Worm (Caenorhabditis elegans): Measurements from ENCODE around the gene H03G16.1.

The H03G16.1 gene

DNA sequence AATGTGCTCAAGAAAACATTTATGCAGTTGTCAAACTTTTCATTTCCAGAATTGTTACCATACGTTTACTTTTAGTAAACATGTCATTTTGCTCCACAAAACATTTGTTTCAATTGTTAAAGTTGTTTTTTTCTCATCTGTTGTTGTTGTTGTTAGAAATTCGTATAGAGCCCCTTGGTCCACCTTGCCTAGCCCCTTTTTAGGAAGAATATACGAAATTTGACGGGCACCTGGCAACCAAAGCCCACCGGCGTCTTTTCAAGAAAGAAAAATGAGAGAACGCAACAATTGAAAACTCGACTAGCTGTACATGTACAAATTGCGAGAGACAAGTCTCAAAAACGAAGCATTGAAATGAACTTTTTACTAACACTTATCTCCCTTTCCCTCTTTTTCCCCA is 30.7 kb downstream of the H03G16.1 start, which contains the start of gene F09B12.5:
TSS of gene F09B12.5 (plus strand) at position 301 of the 400 bp plus-strand sequence.
- TF ChIP-seq mxl-2 (GFP tag; conservative IDR thresholded peaks at IDR 0.05) (no peak), ceh-20 (GFP tag; IDR thresholded peaks at IDR 0.05) (no peak)

DNA sequence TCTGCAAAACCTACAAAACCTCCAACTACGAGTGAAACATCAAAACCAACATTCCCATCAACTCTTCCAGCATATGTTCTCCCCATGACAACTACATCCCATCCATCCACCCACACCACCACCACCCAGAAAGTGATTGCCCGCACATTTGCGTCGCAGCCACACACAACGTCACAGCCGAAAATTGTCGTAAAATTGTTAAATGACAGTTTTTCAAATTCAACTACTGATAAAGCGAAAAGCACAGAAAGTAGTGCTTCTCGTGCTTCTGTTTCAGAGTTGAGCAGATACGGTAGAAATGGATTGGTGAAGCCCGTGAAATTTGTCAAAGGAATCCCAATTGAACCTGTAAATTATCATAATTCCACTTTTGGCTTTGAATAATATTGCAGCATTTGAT is 34.1 kb downstream of the H03G16.1 start:
- no peak for TF ChIP-seq nhr-28 (tag; optimal IDR thresholded peaks at IDR 0.05)
- no peak for TF ChIP-seq lin-15B (tag; optimal IDR thresholded peaks at IDR 0.05)
- peak; percentile 19 for TF ChIP-seq pqm-1 (tag; optimal IDR thresholded peaks at IDR 0.05)
- TF ChIP-seq dmd-6 (GFP tag; IDR thresholded peaks at IDR 0.05): peak; percentile 38
- TF ChIP-seq nhr-237 (tag; optimal IDR thresholded peaks at IDR 0.05): no peak
- no peak for TF ChIP-seq lin-29 (GFP tag; IDR thresholded peaks at IDR 0.05)
- no peak for TF ChIP-seq dpl-1 (GFP tag; optimal IDR thresholded peaks at IDR 0.05)
- no peak for TF ChIP-seq spr-3 (GFP tag; optimal IDR thresholded peaks at IDR 0.05)
- TF ChIP-seq spr-1 (tag; optimal IDR thresholded peaks at IDR 0.05): no peak
- TF ChIP-seq F26F4.8 (GFP tag; conservative IDR thresholded peaks at IDR 0.05): no peak
- TF ChIP-seq daf-8 (GFP tag; IDR thresholded peaks at IDR 0.05): no peak
- no peak for TF ChIP-seq duxl-1 (tag; optimal IDR thresholded peaks at IDR 0.05; ENCODE audit: poor library complexity)
- TF ChIP-seq set-16 (GFP tag; IDR thresholded peaks at IDR 0.05): no peak
- TF ChIP-seq zip-2 (tag; optimal IDR thresholded peaks at IDR 0.05): no peak
- no peak for TF ChIP-seq mxl-2 (GFP tag; conservative IDR thresholded peaks at IDR 0.05)
- no peak for TF ChIP-seq hlh-30 (tag; optimal IDR thresholded peaks at IDR 0.05; ENCODE audit: insufficient read depth)
- no peak for TF ChIP-seq vab-7 (GFP tag; IDR thresholded peaks at IDR 0.05)
- no peak for TF ChIP-seq tag-97 (GFP tag; IDR thresholded peaks at IDR 0.05)
- no peak for TF ChIP-seq nhr-111 (GFP tag; optimal IDR thresholded peaks at IDR 0.05)
- no peak for TF ChIP-seq nhr-25 (tag; optimal IDR thresholded peaks at IDR 0.05; ENCODE audit: borderline replicate concordance, insufficient read depth)
- no peak for TF ChIP-seq aly-2 (tag; optimal IDR thresholded peaks at IDR 0.05)
- TF ChIP-seq nhr-102 (tag; optimal IDR thresholded peaks at IDR 0.05): no peak
- TF ChIP-seq sdz-12 (GFP tag; optimal IDR thresholded peaks at IDR 0.05): no peak
- TF ChIP-seq tra-1 (GFP tag; IDR thresholded peaks at IDR 0.05): no peak
- TF ChIP-seq rbr-2 (tag; optimal IDR thresholded peaks at IDR 0.05): no peak
- no peak for TF ChIP-seq egl-27 (tag; optimal IDR thresholded peaks at IDR 0.05)
- TF ChIP-seq ama-1 (optimal IDR thresholded peaks at IDR 0.05): no peak
- no peak for TF ChIP-seq T26A8.4 (GFP tag; IDR thresholded peaks at IDR 0.05)
- no peak for TF ChIP-seq Y48G9A.11 (GFP tag; IDR thresholded peaks at IDR 0.05)
- peak in 1 of 2 experiments; percentile 30 for TF ChIP-seq unc-62 (GFP tag; optimal IDR thresholded peaks at IDR 0.05 in 1 of 2)
- TF ChIP-seq unc-62 (tag; optimal IDR thresholded peaks at IDR 0.05): no peak
- TF ChIP-seq hlh-11 (tag; optimal IDR thresholded peaks at IDR 0.05): peak; percentile 39
- no peak for TF ChIP-seq nhr-77 (tag; optimal IDR thresholded peaks at IDR 0.05)
- TF ChIP-seq daf-12 (tag; optimal IDR thresholded peaks at IDR 0.05): no peak
- no peak for TF ChIP-seq lir-3 (tag; optimal IDR thresholded peaks at IDR 0.05)
- no peak for TF ChIP-seq ceh-32 (tag; optimal IDR thresholded peaks at IDR 0.05; ENCODE audit: poor library complexity)
- no peak for TF ChIP-seq hmg-1.1 (GFP tag; IDR thresholded peaks at IDR 0.05)
- TF ChIP-seq daf-16 (GFP tag; optimal IDR thresholded peaks at IDR 0.05): no peak
- peak; percentile 0 for TF ChIP-seq daf-16 (tag; optimal IDR thresholded peaks at IDR 0.05)
- TF ChIP-seq dmd-8 (GFP tag; IDR thresholded peaks at IDR 0.05): no peak
- TF ChIP-seq nhr-48 (tag; optimal IDR thresholded peaks at IDR 0.05): no peak

Measured in whole organism, L4 larva.